Fruit fly (Drosophila melanogaster) Kc167 (cell line): Measurements from ENCODE around the gene CG3552.

Experiments
- Myc ChIP-seq: fragments of >200 bp; optimal IDR thresholded peaks from 2 replicates; lab custom pipeline; 2017; ENCODE audit warnings: missing external identifiers
- insv ChIP-seq: fragments of >200 bp; optimal IDR thresholded peaks from 3 replicates; lab custom pipeline; 2018; ENCODE audit warnings: missing external identifiers
- psq ChIP-seq: fragments of >200 bp; optimal IDR thresholded peaks from 2 replicates; lab custom pipeline; 2017; ENCODE audit warnings: missing external identifiers

dm6 chr3L:9419328-9419727, 36.8 kb upstream of the CG3552 start:
- TF ChIP-seq insv (lab: Kevin White, UChicago) = no peak
- no peak for TF ChIP-seq Myc (lab: Kevin White, UChicago)
- TF ChIP-seq psq = no peak
